Fruit fly (Drosophila melanogaster) whole organism, pupa: ENCODE data around the gene Pde9.
A peak's percentile ranks its signal among the peaks of the same experiment; 100 is the strongest.

Experiments used
- CG12605 ChIP-seq: fragments of 200-800 bp; sonication (Bioruptor generic); IDR thresholded peaks from 2 replicates; pipeline ENCODE4 v1.3.6; 2022; ENCODE audit warnings: missing biosample characterization, missing genetic modification characterization
- CG34367 ChIP-seq: fragments of 200-800 bp; sonication (Bioruptor generic); optimal IDR thresholded peaks from 2 replicates; lab custom pipeline; 2018; ENCODE audit warnings: missing biosample characterization, mild to moderate bottlenecking, missing genetic modification characterization

dm6 chrX:12757075-12757474 lies 140.1 kb downstream of the Pde9 start:
- TF ChIP-seq CG34367 (tag; lab: Kevin White, UChicago) (peak; percentile 22), CG12605 (GFP tag; lab: Robert Waterston, UW) (peak; percentile 38; the same call in 1 of the 2 replicates)
